Worm (Caenorhabditis elegans) whole organism, mixed stage, embryonic: ENCODE results near the gene ctsa-1.2.

Source experiments
- bed-3 ChIP-seq: fragments of 200-800 bp; sonication (Bioruptor generic); optimal IDR thresholded peaks from 3 replicates; lab custom pipeline; 2018; ENCODE audit warnings: mild to moderate bottlenecking, missing genetic modification characterization, moderate library complexity, missing compliant biosample characterization
- flh-1 ChIP-seq: fragments of 200-800 bp; sonication (Bioruptor generic); optimal IDR thresholded peaks from 2 replicates; lab custom pipeline; 2018; ENCODE audit warnings: mild to moderate bottlenecking, missing genetic modification characterization, moderate library complexity, missing compliant biosample characterization
- ham-2 ChIP-seq: fragments of 200-800 bp; sonication (Bioruptor generic); optimal IDR thresholded peaks from 2 replicates; lab custom pipeline; 2018; ENCODE audit warnings: mild to moderate bottlenecking, missing genetic modification characterization, missing compliant biosample characterization
- unc-62 ChIP-seq: fragments of 150-350 bp; optimal IDR thresholded peaks from 2 replicates; lab custom pipeline; 2014; ENCODE audit warnings: missing biosample characterization, missing genetic modification reagents, missing genetic modification characterization

ctsa-1.2 gene

ce11 chrII:11790458-11790857 lies 51.3 kb downstream of the ctsa-1.2 start, which contains the start of gene F43G6.4:
Gene F43G6.4, plus strand, starts transcription at chrII:11790758.
- TF ChIP-seq unc-62 (GFP tag; lab: Kevin White, UChicago) (no peak), flh-1 (GFP tag; lab: Kevin White, UChicago) (no peak), ham-2 (GFP tag; lab: Kevin White, UChicago) (no peak), bed-3 (GFP tag; lab: Kevin White, UChicago) (no peak)
